Fruit fly (Drosophila melanogaster) whole organism, embryonic: ENCODE measurements around the gene Charon.

ENCODE experiments used
- CG10979 ChIP-seq: fragments of 200-800 bp; sonication (Bioruptor generic); optimal IDR thresholded peaks from 2 replicates; lab custom pipeline; 2018; ENCODE audit warnings: missing biosample characterization, mild to moderate bottlenecking, missing genetic modification characterization, moderate library complexity
- CG18011 ChIP-seq: fragments of 200-800 bp; sonication (Bioruptor generic); optimal IDR thresholded peaks from 2 replicates; lab custom pipeline; 2017; ENCODE audit warnings: missing biosample characterization, missing genetic modification characterization, mild to moderate bottlenecking, moderate library complexity, missing genotype
- CHES-1-like ChIP-seq: fragments of 200-800 bp; sonication (Bioruptor generic); optimal IDR thresholded peaks from 2 replicates; lab custom pipeline; 2016; ENCODE audit warnings: missing biosample characterization, missing genetic modification characterization
- Dad ChIP-seq: fragments of 200-800 bp; sonication (Bioruptor generic); optimal IDR thresholded peaks from 3 replicates; lab custom pipeline; 2016; ENCODE audit warnings: missing biosample characterization, missing genetic modification characterization
- Hey ChIP-seq: fragments of 200-800 bp; sonication (Bioruptor generic); optimal IDR thresholded peaks from 3 replicates; lab custom pipeline; 2018; ENCODE audit warnings: missing biosample characterization, mild to moderate bottlenecking, missing genetic modification characterization
- Myb ChIP-seq: fragments of 200-800 bp; sonication (Bioruptor generic); optimal IDR thresholded peaks from 2 replicates; lab custom pipeline; 2016; ENCODE audit warnings: missing biosample characterization, missing genetic modification characterization
- ab ChIP-seq: fragments of 200-800 bp; sonication (Bioruptor generic); optimal IDR thresholded peaks from 2 replicates; lab custom pipeline; 2016; ENCODE audit warnings: missing biosample characterization, missing genetic modification characterization
- hkb ChIP-seq, 2 experiments: fragments of 200-800 bp in 1 of 2; fragments of >200 bp in 1 of 2; sonication (Bioruptor generic) in 1 of 2; IDR thresholded peaks in 1 of 2; optimal IDR thresholded peaks in 1 of 2; 2 replicates each; pipeline versions ENCODE4 v1.3.6 to Lab custom; 2017 to 2022; ENCODE audit warnings: missing biosample characterization in 1 of 2, missing genetic modification characterization in 1 of 2

- no peak for TF ChIP-seq CG10979 (tag; lab: Kevin White, UChicago)
- TF ChIP-seq Dad = no peak
- no peak for TF ChIP-seq Hey (tag; lab: Kevin White, UChicago)
- no peak for TF ChIP-seq ab
- TF ChIP-seq CHES-1-like = no peak
- no peak for TF ChIP-seq Myb
- TF ChIP-seq CG18011 = no peak
- no peak for TF ChIP-seq hkb (optimal IDR thresholded peaks at IDR 0.05; lab: Kevin White, UChicago)
- TF ChIP-seq hkb (GFP tag; IDR thresholded peaks at IDR 0.05; lab: Robert Waterston, UW) = no peak
These were observed 27.5 kb upstream of the Charon start, which contains the start of the genes CG43349 and CG5011 for dm6 chr2L:1199912-1200721.
